Worm (Caenorhabditis elegans) whole organism, early embryonic: ENCODE results near the gene nhr-106.

Experiments used
- aly-1 ChIP-seq: sonication (generic microtip); optimal IDR thresholded peaks from 2 replicates; lab custom pipeline; 2016; ENCODE audit warnings: missing genetic modification characterization, missing compliant biosample characterization
- ama-1 ChIP-seq: fragments of 150-350 bp; optimal IDR thresholded peaks from 2 replicates; lab custom pipeline; 2014
- ceh-13 ChIP-seq: fragments of 200-800 bp; sonication (Bioruptor generic); optimal IDR thresholded peaks from 2 replicates; lab custom pipeline; 2018; ENCODE audit warnings: mild to moderate bottlenecking, missing genetic modification characterization, missing compliant biosample characterization
- ceh-36 ChIP-seq: sonication (generic microtip); optimal IDR thresholded peaks from 2 replicates; lab custom pipeline; 2016; ENCODE audit warnings: missing genetic modification characterization, inconsistent platforms, missing compliant biosample characterization
- flt-1 ChIP-seq: fragments of 200-800 bp; sonication (Bioruptor generic); IDR thresholded peaks from 2 replicates; pipeline ENCODE4 v1.3.6; 2022; ENCODE audit warnings: missing genetic modification characterization, missing compliant biosample characterization
- hmbx-1 ChIP-seq: sonication (generic microtip); optimal IDR thresholded peaks from 2 replicates; lab custom pipeline; 2016; ENCODE audit warnings: mild to moderate bottlenecking, missing genetic modification characterization, missing compliant biosample characterization
- hmg-4 ChIP-seq: fragments of 200-800 bp; sonication (Bioruptor generic); optimal IDR thresholded peaks from 2 replicates; lab custom pipeline; 2018; ENCODE audit warnings: mild to moderate bottlenecking, missing genetic modification characterization, missing compliant biosample characterization
- hnd-1 ChIP-seq: sonication (generic microtip); optimal IDR thresholded peaks from 2 replicates; lab custom pipeline; 2016; ENCODE audit warnings: missing genetic modification characterization, missing compliant biosample characterization
- pes-1 ChIP-seq: fragments of 200-800 bp; sonication (Bioruptor generic); IDR thresholded peaks from 2 replicates; pipeline ENCODE4 v1.3.6; 2022; ENCODE audit warnings: missing genetic modification reagents, missing genetic modification characterization, missing compliant biosample characterization
- scrt-1 ChIP-seq: fragments of 200-800 bp; sonication (Bioruptor generic); IDR thresholded peaks from 2 replicates; pipeline ENCODE4 v1.3.6; 2022; ENCODE audit warnings: missing genetic modification characterization, missing compliant biosample characterization

DNA sequence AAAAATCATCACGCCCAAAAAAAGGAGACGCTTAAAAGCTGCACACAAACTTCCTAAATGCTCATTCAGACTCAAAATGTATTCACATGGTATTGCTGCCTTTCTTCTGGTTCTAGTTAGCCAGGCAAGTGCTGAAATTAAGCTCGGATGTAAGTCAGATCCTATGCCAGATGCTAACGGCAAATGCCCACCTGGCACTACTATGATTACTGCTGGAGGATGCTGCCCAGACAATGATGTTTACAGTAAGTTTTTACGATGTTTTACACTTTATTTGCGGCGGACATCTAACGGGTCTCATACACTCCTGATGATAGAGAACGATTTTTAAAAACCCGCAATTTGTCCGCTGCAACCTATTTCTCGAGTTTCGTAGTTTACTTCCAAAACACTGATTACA, 47.2 kb downstream of the nhr-106 start, which contains the start of gene C14C6.5:
- TF ChIP-seq scrt-1: no peak
- TF ChIP-seq ama-1 (lab: Kevin White, UChicago): no peak
- TF ChIP-seq aly-1 (tag; lab: Kevin White, UChicago): no peak
- no peak for TF ChIP-seq hmg-4
- TF ChIP-seq hmbx-1 (tag; lab: Kevin White, UChicago): no peak
- no peak for TF ChIP-seq hnd-1 (tag; lab: Kevin White, UChicago)
- no peak for TF ChIP-seq flt-1
- no peak for TF ChIP-seq ceh-13 (GFP tag; lab: Kevin White, UChicago)
- no peak for TF ChIP-seq pes-1
- TF ChIP-seq ceh-36: no peak
